Worm (Caenorhabditis elegans) whole organism, L1 larva: ENCODE data around the gene M106.2.

Source experiments
- C04F5.9 ChIP-seq: sonication (generic microtip); optimal IDR thresholded peaks from 2 replicates; lab custom pipeline; 2016; ENCODE audit warnings: missing genetic modification characterization, missing compliant biosample characterization
- C16A3.4 ChIP-seq: fragments of 150-350 bp; optimal IDR thresholded peaks from 2 replicates; lab custom pipeline; 2014; ENCODE audit warnings: missing biosample characterization, missing genetic modification characterization
- C34B4.2 ChIP-seq: sonication (generic microtip); optimal IDR thresholded peaks from 2 replicates; lab custom pipeline; 2017; ENCODE audit warnings: mild to moderate bottlenecking, missing genetic modification characterization, missing compliant biosample characterization
- Y116A8C.19 ChIP-seq: sonication (generic microtip); optimal IDR thresholded peaks from 2 replicates; lab custom pipeline; 2016; ENCODE audit warnings: missing compliant biosample characterization, missing genetic modification characterization, borderline replicate concordance
- alr-1 ChIP-seq: fragments of 200-800 bp; sonication (Bioruptor generic); optimal IDR thresholded peaks from 2 replicates; lab custom pipeline; 2018; ENCODE audit warnings: borderline replicate concordance, mild to moderate bottlenecking, missing genetic modification characterization, missing compliant biosample characterization
- ama-1 ChIP-seq: fragments of 150-350 bp; optimal IDR thresholded peaks from 2 replicates; lab custom pipeline; 2014
- ceh-8 ChIP-seq: fragments of 200-800 bp; sonication (Bioruptor generic); optimal IDR thresholded peaks from 2 replicates; lab custom pipeline; 2018; ENCODE audit warnings: mild to moderate bottlenecking, missing genetic modification characterization, moderate library complexity, missing compliant biosample characterization
- ceh-82 ChIP-seq, 3 experiments: fragments of 150-350 bp in 1 of 3; sonication (generic microtip) in 2 of 3; optimal IDR thresholded peaks; 2 replicates each; lab custom pipeline; 2014 to 2017; ENCODE audit warnings: missing biosample characterization in 3 of 3, missing genetic modification characterization in 3 of 3
- ceh-88 ChIP-seq: fragments of 200-800 bp; sonication (Bioruptor generic); IDR thresholded peaks from 2 replicates; pipeline ENCODE4 v1.3.6; 2022; ENCODE audit warnings: missing genetic modification characterization, missing compliant biosample characterization
- ces-1 ChIP-seq: fragments of 150-350 bp; optimal IDR thresholded peaks from 2 replicates; lab custom pipeline; 2014; ENCODE audit warnings: missing biosample characterization, missing genetic modification reagents, missing genetic modification characterization
- dpl-1 ChIP-seq, 3 experiments: fragments of 150-350 bp in 2 of 3; sonication (generic microtip) in 1 of 3; optimal IDR thresholded peaks; 2 replicates each; lab custom pipeline; 2014 to 2017; ENCODE audit warnings: missing biosample characterization in 3 of 3, missing genetic modification characterization in 3 of 3, missing genetic modification reagents in 3 of 3
- dsc-1 ChIP-seq: sonication (generic microtip); optimal IDR thresholded peaks from 2 replicates; lab custom pipeline; 2016; ENCODE audit warnings: mild to moderate bottlenecking, missing genetic modification characterization, missing compliant biosample characterization
- efl-1 ChIP-seq, 4 experiments: fragments of 150-350 bp; optimal IDR thresholded peaks in 3 of 4; peaks in 1 of 4; 1 replicate in 1 of 4; 2 replicates in 3 of 4; lab custom pipeline; 2014; ENCODE audit warnings: missing biosample characterization in 2 of 4, missing genetic modification characterization in 2 of 4, missing genetic modification reagents in 2 of 4
- efl-3 ChIP-seq: fragments of 200-800 bp; sonication (Bioruptor generic); optimal IDR thresholded peaks from 2 replicates; lab custom pipeline; 2018; ENCODE audit warnings: mild to moderate bottlenecking, missing genetic modification characterization, missing compliant biosample characterization
- egl-13 ChIP-seq: sonication (generic microtip); optimal IDR thresholded peaks from 2 replicates; lab custom pipeline; 2016; ENCODE audit warnings: missing genotype, missing genetic modification reagents, missing genetic modification characterization, missing compliant biosample characterization
- elt-2 ChIP-seq: sonication (generic microtip); optimal IDR thresholded peaks from 2 replicates; lab custom pipeline; 2016; ENCODE audit warnings: missing genetic modification characterization, mild to moderate bottlenecking, inconsistent platforms, missing compliant biosample characterization, missing genetic modification reagents
- elt-3 ChIP-seq, 6 experiments: fragments of 150-350 bp in 1 of 6; sonication (generic microtip); optimal IDR thresholded peaks; 2 replicates each; lab custom pipeline; 2017 to 2018; ENCODE audit warnings: missing biosample characterization in 6 of 6, missing genetic modification characterization in 6 of 6, inconsistent platforms in 1 of 6
- fkh-4 ChIP-seq: sonication (generic microtip); optimal IDR thresholded peaks from 2 replicates; lab custom pipeline; 2016; ENCODE audit warnings: missing compliant biosample characterization, missing genetic modification characterization, borderline replicate concordance
- fos-1 ChIP-seq: fragments of 150-350 bp; optimal IDR thresholded peaks from 2 replicates; lab custom pipeline; 2014; ENCODE audit warnings: missing biosample characterization, missing genetic modification characterization
- hlh-17 ChIP-seq: fragments of 200-800 bp; sonication (Bioruptor generic); optimal IDR thresholded peaks from 2 replicates; lab custom pipeline; 2018; ENCODE audit warnings: missing genetic modification characterization, mild to moderate bottlenecking, missing compliant biosample characterization, moderate library complexity, borderline replicate concordance
- hlh-4 ChIP-seq: sonication (generic microtip); optimal IDR thresholded peaks from 2 replicates; lab custom pipeline; 2016; ENCODE audit warnings: mild to moderate bottlenecking, missing genetic modification characterization, missing compliant biosample characterization
- jun-1 ChIP-seq: fragments of 150-350 bp; optimal IDR thresholded peaks from 2 replicates; lab custom pipeline; 2014; ENCODE audit warnings: missing biosample characterization, missing genetic modification reagents, missing genetic modification characterization
- lin-14 ChIP-seq: fragments of 200-800 bp; sonication (Bioruptor generic); optimal IDR thresholded peaks from 2 replicates; lab custom pipeline; 2018; ENCODE audit warnings: mild to moderate bottlenecking, missing genetic modification characterization, moderate library complexity, missing compliant biosample characterization
- lin-15B ChIP-seq: fragments of 150-350 bp; sonication (generic microtip); optimal IDR thresholded peaks from 3 replicates; lab custom pipeline; 2014; ENCODE audit warnings: missing biosample characterization, missing genetic modification characterization
- lsy-2 ChIP-seq, 2 experiments: fragments of 150-350 bp; optimal IDR thresholded peaks; 2 replicates each; lab custom pipeline; 2014; ENCODE audit warnings: missing biosample characterization in 2 of 2, missing genetic modification characterization in 2 of 2
- mdl-1 ChIP-seq, 2 experiments: fragments of 150-350 bp; optimal IDR thresholded peaks; 2 replicates each; lab custom pipeline; 2014 to 2017; ENCODE audit warnings: missing biosample characterization in 2 of 2, missing genetic modification characterization in 2 of 2, inconsistent platforms in 1 of 2
- mef-2 ChIP-seq: fragments of 150-350 bp; optimal IDR thresholded peaks from 2 replicates; lab custom pipeline; 2014; ENCODE audit warnings: missing biosample characterization, missing genetic modification characterization
- nhr-20 ChIP-seq: sonication (generic microtip); optimal IDR thresholded peaks from 2 replicates; lab custom pipeline; 2016; ENCODE audit warnings: mild to moderate bottlenecking, missing genetic modification characterization, missing compliant biosample characterization
- nhr-28 ChIP-seq: fragments of 150-350 bp; optimal IDR thresholded peaks from 2 replicates; lab custom pipeline; 2014; ENCODE audit warnings: missing biosample characterization, missing genetic modification characterization
- nhr-47 ChIP-seq: sonication (generic microtip); optimal IDR thresholded peaks from 2 replicates; lab custom pipeline; 2016; ENCODE audit warnings: mild to moderate bottlenecking, missing genetic modification characterization, moderate library complexity, missing compliant biosample characterization
- nhr-71 ChIP-seq: sonication (generic microtip); optimal IDR thresholded peaks from 2 replicates; lab custom pipeline; 2016; ENCODE audit warnings: mild to moderate bottlenecking, missing genetic modification characterization, moderate library complexity, missing compliant biosample characterization
- nhr-84 ChIP-seq: sonication (generic microtip); optimal IDR thresholded peaks from 2 replicates; lab custom pipeline; 2017; ENCODE audit warnings: missing biosample characterization, missing genetic modification characterization
- nhr-85 ChIP-seq: sonication (generic microtip); peaks from one replicate; lab custom pipeline; 2016; ENCODE audit warnings: missing genetic modification characterization, inconsistent platforms, missing compliant biosample characterization
- pax-3 ChIP-seq: fragments of 200-800 bp; sonication (Bioruptor generic); optimal IDR thresholded peaks from 2 replicates; lab custom pipeline; 2018; ENCODE audit warnings: mild to moderate bottlenecking, missing genetic modification characterization, moderate library complexity, missing compliant biosample characterization
- pqm-1 ChIP-seq: sonication (generic microtip); optimal IDR thresholded peaks from 3 replicates; lab custom pipeline; 2017; ENCODE audit warnings: missing biosample characterization, missing genetic modification characterization
- skn-1 ChIP-seq: fragments of 150-350 bp; optimal IDR thresholded peaks from 2 replicates; lab custom pipeline; 2014; ENCODE audit warnings: missing biosample characterization, missing genetic modification characterization
- sox-4 ChIP-seq: sonication (generic microtip); optimal IDR thresholded peaks from 2 replicates; lab custom pipeline; 2016; ENCODE audit warnings: missing genetic modification characterization, missing compliant biosample characterization
- sptf-1 ChIP-seq: fragments of 150-350 bp; optimal IDR thresholded peaks from 2 replicates; lab custom pipeline; 2014; ENCODE audit warnings: missing biosample characterization, missing genetic modification characterization
- tbx-2 ChIP-seq: sonication (generic microtip); optimal IDR thresholded peaks from 2 replicates; lab custom pipeline; 2016; ENCODE audit warnings: missing genetic modification characterization, missing compliant biosample characterization
- unc-130 ChIP-seq: fragments of 150-350 bp; optimal IDR thresholded peaks from 2 replicates; lab custom pipeline; 2017; ENCODE audit warnings: missing biosample characterization, missing genetic modification characterization, inconsistent platforms
- unc-86 ChIP-seq: sonication (generic microtip); optimal IDR thresholded peaks from 2 replicates; lab custom pipeline; 2016; ENCODE audit warnings: missing genetic modification characterization, missing compliant biosample characterization
- unc-98 ChIP-seq: fragments of 200-800 bp; sonication (Bioruptor generic); IDR thresholded peaks from 2 replicates; pipeline ENCODE4 v1.3.6; 2022; ENCODE audit warnings: missing genetic modification characterization, missing compliant biosample characterization
- xbp-1 ChIP-seq: sonication (generic microtip); optimal IDR thresholded peaks from 2 replicates; lab custom pipeline; 2016; ENCODE audit warnings: missing genetic modification characterization, missing compliant biosample characterization
- zip-4 ChIP-seq: fragments of 200-800 bp; sonication (Bioruptor generic); optimal IDR thresholded peaks from 2 replicates; lab custom pipeline; 2018; ENCODE audit warnings: mild to moderate bottlenecking, missing genetic modification characterization, moderate library complexity, missing compliant biosample characterization

M106.2 gene

ce11 chrII:10804442-10804841 is 45.4 kb downstream of the M106.2 start (continued):
- no peak for TF ChIP-seq fos-1 (tag; lab: Kevin White, UChicago)
- TF ChIP-seq efl-3 (GFP tag; lab: Kevin White, UChicago): no peak
- no peak for TF ChIP-seq nhr-47 (tag; lab: Kevin White, UChicago)
- TF ChIP-seq pqm-1 (tag; lab: Kevin White, UChicago): no peak
- TF ChIP-seq ama-1 (lab: Kevin White, UChicago): no peak
- TF ChIP-seq dsc-1: peak; percentile 9
- no peak for TF ChIP-seq hlh-4 (tag; lab: Kevin White, UChicago)
- no peak for TF ChIP-seq nhr-20 (tag; lab: Kevin White, UChicago)
- no peak for TF ChIP-seq unc-98 (GFP tag; lab: Robert Waterston, UW)
- no peak for TF ChIP-seq C34B4.2 (tag; lab: Kevin White, UChicago)
- no peak for TF ChIP-seq jun-1 (tag; lab: Kevin White, UChicago)
- no peak for TF ChIP-seq dpl-1 (GFP tag; optimal IDR thresholded peaks at IDR 0.05; lab: Kevin White, UChicago)
- no peak for TF ChIP-seq elt-2 (tag; lab: Kevin White, UChicago)
- TF ChIP-seq skn-1 (tag; lab: Kevin White, UChicago): no peak
- TF ChIP-seq ceh-88 (GFP tag; lab: Robert Waterston, UW): no peak
- no peak for TF ChIP-seq ceh-82 (tag; optimal IDR thresholded peaks at IDR 0.05; lab: Kevin White, UChicago)
- TF ChIP-seq xbp-1 (tag; lab: Kevin White, UChicago): no peak
- no peak for TF ChIP-seq C04F5.9 (tag; lab: Kevin White, UChicago)
- no peak for TF ChIP-seq nhr-28
- TF ChIP-seq pax-3: no peak
- no peak for TF ChIP-seq C16A3.4
- peak in 1 of 2 experiments; percentile 15 for TF ChIP-seq lsy-2 (tag; optimal IDR thresholded peaks at IDR 0.05; lab: Kevin White, UChicago)

DNA sequence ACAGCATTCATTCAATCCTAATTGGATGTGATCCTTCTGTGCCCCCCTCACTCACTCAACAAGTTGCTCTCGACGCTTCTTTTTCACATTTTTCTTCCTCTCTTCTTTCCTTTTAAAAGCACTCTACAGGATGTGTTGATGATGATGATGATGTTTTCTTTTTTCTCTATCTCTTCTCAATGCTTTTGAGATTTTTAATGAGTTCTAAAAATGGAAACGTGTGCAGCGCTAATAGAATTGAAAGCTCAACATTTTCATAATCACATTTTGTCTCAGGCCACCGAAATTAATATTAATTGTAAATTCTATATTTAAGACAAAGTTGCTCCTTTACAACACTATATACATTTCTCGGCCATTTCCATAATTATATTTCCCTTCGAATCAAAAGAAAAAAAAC is 49.6 kb downstream of the M106.2 start:
- TF ChIP-seq fkh-4 (tag; lab: Kevin White, UChicago): no peak
- TF ChIP-seq mdl-1 (tag; optimal IDR thresholded peaks at IDR 0.05; lab: Kevin White, UChicago): no peak
- TF ChIP-seq egl-13 (tag; lab: Kevin White, UChicago): peak; percentile 21
- no peak for TF ChIP-seq efl-3 (GFP tag; lab: Kevin White, UChicago)
- TF ChIP-seq unc-98 (GFP tag; lab: Robert Waterston, UW): no peak
- TF ChIP-seq pqm-1 (tag; lab: Kevin White, UChicago): no peak
- no peak for TF ChIP-seq elt-3 (tag; optimal IDR thresholded peaks at IDR 0.05; lab: Kevin White, UChicago)
- TF ChIP-seq dsc-1: no peak
- no peak for TF ChIP-seq nhr-84 (tag; lab: Kevin White, UChicago)
- TF ChIP-seq ces-1 (GFP tag; lab: Kevin White, UChicago): no peak
- TF ChIP-seq mef-2 (tag; lab: Kevin White, UChicago): peak; percentile 13
- TF ChIP-seq sptf-1 (tag; lab: Kevin White, UChicago): no peak
- TF ChIP-seq zip-4: no peak
- no peak for TF ChIP-seq nhr-85 (tag; lab: Kevin White, UChicago)
- no peak for TF ChIP-seq efl-1 (optimal IDR thresholded peaks at IDR 0.05; lab: Kevin White, UChicago)
- no peak for TF ChIP-seq efl-1 (GFP tag; optimal IDR thresholded peaks at IDR 0.05 in 1 of 2; lab: Kevin White, UChicago)
- TF ChIP-seq sox-4: no peak
- TF ChIP-seq nhr-47 (tag; lab: Kevin White, UChicago): peak; percentile 13
- no peak for TF ChIP-seq hlh-17 (GFP tag; lab: Kevin White, UChicago)
- TF ChIP-seq nhr-71 (tag; lab: Kevin White, UChicago): peak; percentile 28
- TF ChIP-seq tbx-2 (tag; lab: Kevin White, UChicago): no peak
- TF ChIP-seq unc-86 (tag; lab: Kevin White, UChicago): no peak
- peak; percentile 82 for TF ChIP-seq lin-14 (GFP tag; lab: Kevin White, UChicago)
- no peak for TF ChIP-seq alr-1 (tag; lab: Kevin White, UChicago)
- TF ChIP-seq ceh-8: no peak
- TF ChIP-seq lin-15B (tag; lab: Kevin White, UChicago): no peak
- TF ChIP-seq unc-130 (tag; lab: Kevin White, UChicago): no peak
- peak in 1 of 2 experiments; percentile 3 for TF ChIP-seq lsy-2 (tag; optimal IDR thresholded peaks at IDR 0.05; lab: Kevin White, UChicago)
- TF ChIP-seq hlh-4 (tag; lab: Kevin White, UChicago): no peak
- TF ChIP-seq Y116A8C.19 (tag; lab: Kevin White, UChicago): no peak
